Worm (Caenorhabditis elegans): ENCODE data around the gene K02E7.4.

The K02E7.4 gene

ce11 chrII:1103484-1104100 is 31.4 kb downstream of the K02E7.4 start (continued):
- TF ChIP-seq lin-39 (tag; optimal IDR thresholded peaks at IDR 0.05) = no peak
- no peak for TF ChIP-seq unc-55 (GFP tag; optimal IDR thresholded peaks at IDR 0.05)
- no peak for TF ChIP-seq nhr-23 (tag; optimal IDR thresholded peaks at IDR 0.05)
- no peak for TF ChIP-seq nhr-129 (tag; optimal IDR thresholded peaks at IDR 0.05)
- TF ChIP-seq ZK546.5 (tag; optimal IDR thresholded peaks at IDR 0.05) = no peak
- TF ChIP-seq crh-2 (tag; optimal IDR thresholded peaks at IDR 0.05) = peak; percentile 43
- TF ChIP-seq egl-27 (tag; optimal IDR thresholded peaks at IDR 0.05) = peak; percentile 58
- peak; percentile 25 for TF ChIP-seq F13H6.1 (tag; optimal IDR thresholded peaks at IDR 0.05)
- TF ChIP-seq ztf-11 (tag; optimal IDR thresholded peaks at IDR 0.05) = no peak
- no peak for TF ChIP-seq unc-62 (GFP tag; optimal IDR thresholded peaks at IDR 0.05)
- TF ChIP-seq mbf-1 (tag; optimal IDR thresholded peaks at IDR 0.05) = no peak
- no peak for TF ChIP-seq ztf-1 (GFP tag; conservative IDR thresholded peaks at IDR 0.05)
- no peak for TF ChIP-seq ceh-16 (tag; optimal IDR thresholded peaks at IDR 0.05)
- TF ChIP-seq blmp-1 (tag; optimal IDR thresholded peaks at IDR 0.05; ENCODE audit: insufficient read depth) = no peak
- TF ChIP-seq nhr-12 (tag; optimal IDR thresholded peaks at IDR 0.05) = no peak
- TF ChIP-seq nhr-25 (tag; optimal IDR thresholded peaks at IDR 0.05) = no peak
- TF ChIP-seq nhr-21 (tag; optimal IDR thresholded peaks at IDR 0.05) = no peak
- no peak for TF ChIP-seq nhr-77 (tag; optimal IDR thresholded peaks at IDR 0.05)
- TF ChIP-seq ama-1 (optimal IDR thresholded peaks at IDR 0.05) = no peak
- TF ChIP-seq aly-2 (tag; optimal IDR thresholded peaks at IDR 0.05) = no peak
- TF ChIP-seq mdl-1 (tag; optimal IDR thresholded peaks at IDR 0.05) = no peak
- no peak for TF ChIP-seq peb-1 (tag; optimal IDR thresholded peaks at IDR 0.05)
- peak; percentile 63 for TF ChIP-seq sma-3 (GFP tag; optimal IDR thresholded peaks at IDR 0.05)
- no peak for TF ChIP-seq sem-4 (tag; optimal IDR thresholded peaks at IDR 0.05)
- no peak for TF ChIP-seq nhr-237 (tag; optimal IDR thresholded peaks at IDR 0.05)

- TF ChIP-seq lin-13 (GFP tag; optimal IDR thresholded peaks at IDR 0.05) (no peak), skn-1 (tag; optimal IDR thresholded peaks at IDR 0.05) (no peak), F13H6.1 (tag; optimal IDR thresholded peaks at IDR 0.05) (no peak), R02D3.7 (tag; optimal IDR thresholded peaks at IDR 0.05) (no peak), elt-3 (tag; optimal IDR thresholded peaks at IDR 0.05) (no peak), nhr-21 (tag; optimal IDR thresholded peaks at IDR 0.05) (no peak), mdl-1 (tag; optimal IDR thresholded peaks at IDR 0.05) (no peak), aly-2 (tag; optimal IDR thresholded peaks at IDR 0.05) (no peak), Y55F3AM.14 (GFP tag; optimal IDR thresholded peaks at IDR 0.05) (no peak), unc-39 (tag; optimal IDR thresholded peaks at IDR 0.05) (no peak), nhr-237 (tag; optimal IDR thresholded peaks at IDR 0.05) (no peak), nhr-6 (tag; optimal IDR thresholded peaks at IDR 0.05) (no peak), blmp-1 (tag; optimal IDR thresholded peaks at IDR 0.05; ENCODE audit: insufficient read depth) (no peak), nhr-23 (tag; optimal IDR thresholded peaks at IDR 0.05) (no peak), peb-1 (tag; optimal IDR thresholded peaks at IDR 0.05) (no peak), crh-2 (tag; optimal IDR thresholded peaks at IDR 0.05) (no peak), mab-5 (tag; optimal IDR thresholded peaks at IDR 0.05) (no peak)
Measured at ce11 chrII:1104409-1104808, 32.2 kb downstream of the K02E7.4 start, which contains the start of gene T13B5.9. Gene T13B5.9 (minus strand): TSS chrII:1104509.

ce11 chrII:1105291-1105690 is 33.1 kb downstream of the K02E7.4 start:
- TF ChIP-seq lin-13 (GFP tag; optimal IDR thresholded peaks at IDR 0.05) = no peak
- TF ChIP-seq F13H6.1 (tag; optimal IDR thresholded peaks at IDR 0.05) = no peak
- no peak for TF ChIP-seq nhr-25 (tag; optimal IDR thresholded peaks at IDR 0.05)
- TF ChIP-seq nhr-237 (tag; optimal IDR thresholded peaks at IDR 0.05) = no peak
- no peak for TF ChIP-seq ceh-82 (tag; optimal IDR thresholded peaks at IDR 0.05)
- no peak for TF ChIP-seq mdl-1 (tag; optimal IDR thresholded peaks at IDR 0.05)
- no peak for TF ChIP-seq egl-27 (tag; optimal IDR thresholded peaks at IDR 0.05)
- no peak for TF ChIP-seq sma-9 (GFP tag; optimal IDR thresholded peaks at IDR 0.05)
- TF ChIP-seq sma-9 (tag; optimal IDR thresholded peaks at IDR 0.05) = no peak
- TF ChIP-seq mbf-1 (tag; optimal IDR thresholded peaks at IDR 0.05) = no peak
- no peak for TF ChIP-seq lsy-2 (tag; optimal IDR thresholded peaks at IDR 0.05)
- TF ChIP-seq ztf-1 (GFP tag; conservative IDR thresholded peaks at IDR 0.05) = no peak
- TF ChIP-seq C34F6.9 (tag; optimal IDR thresholded peaks at IDR 0.05) = no peak
- no peak for TF ChIP-seq snpc-4 (tag; optimal IDR thresholded peaks at IDR 0.05)
- TF ChIP-seq nhr-11 (tag; optimal IDR thresholded peaks at IDR 0.05) = no peak
- no peak for TF ChIP-seq aly-2 (tag; optimal IDR thresholded peaks at IDR 0.05)
- no peak for TF ChIP-seq mab-5 (tag; optimal IDR thresholded peaks at IDR 0.05)
- no peak for TF ChIP-seq ztf-4 (tag; optimal IDR thresholded peaks at IDR 0.05)
- no peak for TF ChIP-seq fos-1 (tag; optimal IDR thresholded peaks at IDR 0.05)

All from whole organism, L2 larva.